Fruit fly (Drosophila melanogaster): Measurements from ENCODE around the gene Spn27A.

Gene Spn27A

DNA sequence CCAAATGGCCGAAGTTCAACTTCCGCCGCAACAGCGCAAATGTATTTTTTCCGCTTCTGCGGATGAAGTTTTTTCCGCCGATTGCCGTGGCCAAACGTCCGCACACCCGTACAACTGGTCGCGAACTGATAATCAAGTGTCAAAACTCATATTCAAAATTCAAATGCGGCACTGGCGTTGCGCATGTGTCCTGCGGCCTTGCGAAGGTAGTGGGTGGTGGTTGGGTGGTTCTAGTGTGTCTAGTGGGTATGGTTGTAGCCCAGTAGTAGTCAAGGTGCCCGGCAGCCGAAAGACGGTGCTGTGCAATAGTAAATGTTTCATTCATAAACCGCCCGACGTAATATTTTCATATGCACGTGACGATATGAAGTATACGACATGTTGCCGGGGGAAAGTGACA, 51.5 kb downstream of the Spn27A start, which contains the start of gene DIP-iota:
Gene DIP-iota, minus strand, starts transcription at position 101 of the 400 bp plus-strand sequence.
- TF ChIP-seq pan (optimal IDR thresholded peaks at IDR 0.05) (no peak), h (GFP tag; optimal IDR thresholded peaks at IDR 0.05) (no peak), GATAd (GFP tag; optimal IDR thresholded peaks at IDR 0.05) (no peak), Dfd (GFP tag; optimal IDR thresholded peaks at IDR 0.05) (no peak), HLH106 (tag; optimal IDR thresholded peaks at IDR 0.05) (no peak), br (GFP tag; optimal IDR thresholded peaks at IDR 0.05) (no peak), Abd-B (GFP tag; optimal IDR thresholded peaks at IDR 0.05) (no peak), CG32264 (GFP tag; optimal IDR thresholded peaks at IDR 0.05) (no peak), dl (GFP tag; optimal IDR thresholded peaks at IDR 0.05; ENCODE audit: insufficient read depth in 1 of 2, partially characterized antibody in 2 of 2) (no peak), dmrt93B (GFP tag; optimal IDR thresholded peaks at IDR 0.05) (no peak), N (GFP tag; optimal IDR thresholded peaks at IDR 0.05) (no peak), CrebA (GFP tag; optimal IDR thresholded peaks at IDR 0.05; ENCODE audit: borderline replicate concordance) (no peak), Sp1 (GFP tag; optimal IDR thresholded peaks at IDR 0.05) (no peak), psq (GFP tag; optimal IDR thresholded peaks at IDR 0.05) (no peak), CG9705 (GFP tag; optimal IDR thresholded peaks at IDR 0.05) (no peak), Hr83 (GFP tag; optimal IDR thresholded peaks at IDR 0.05; ENCODE audit: poor library complexity, severe bottlenecking) (no peak), woc (GFP tag; optimal IDR thresholded peaks at IDR 0.05) (no peak)
